Fruit fly (Drosophila melanogaster) whole organism, embryonic: ENCODE results near the gene Zn72D.
A peak's percentile ranks its signal among the peaks of the same experiment; 100 is the strongest.

Experiments used
- CG10543 ChIP-seq: fragments of 200-800 bp; sonication (Bioruptor generic); optimal IDR thresholded peaks from 3 replicates; lab custom pipeline; 2017; ENCODE audit warnings: missing biosample characterization, mild to moderate bottlenecking, missing genetic modification characterization, moderate library complexity
- CG10959 ChIP-seq: fragments of 200-800 bp; sonication (Bioruptor generic); IDR thresholded peaks from 2 replicates; pipeline ENCODE4 v1.3.6; 2022; ENCODE audit warnings: missing biosample characterization, missing genetic modification characterization
- CG11085 ChIP-seq: fragments of 200-800 bp; sonication (Bioruptor generic); IDR thresholded peaks from 2 replicates; pipeline ENCODE4 v1.3.6; 2022; ENCODE audit warnings: missing biosample characterization, missing genetic modification characterization
- CG12299 ChIP-seq: fragments of 200-800 bp; sonication (Bioruptor generic); optimal IDR thresholded peaks from 2 replicates; lab custom pipeline; 2018; ENCODE audit warnings: missing biosample characterization, mild to moderate bottlenecking, missing genetic modification characterization
- CG12942 ChIP-seq: fragments of 200-800 bp; sonication (Bioruptor generic); optimal IDR thresholded peaks from 3 replicates; lab custom pipeline; 2016; ENCODE audit warnings: missing biosample characterization, missing genetic modification characterization
- CG13775 ChIP-seq: fragments of 200-800 bp; sonication (Bioruptor generic); optimal IDR thresholded peaks from 3 replicates; lab custom pipeline; 2017; ENCODE audit warnings: missing biosample characterization, mild to moderate bottlenecking, missing genetic modification characterization
- CG14965 ChIP-seq: fragments of 200-800 bp; sonication (Bioruptor generic); optimal IDR thresholded peaks from 2 replicates; lab custom pipeline; 2016; ENCODE audit warnings: missing biosample characterization, missing genetic modification characterization, borderline replicate concordance
- CG15073 ChIP-seq: fragments of 200-800 bp; sonication (Bioruptor generic); optimal IDR thresholded peaks from 2 replicates; lab custom pipeline; 2016; ENCODE audit warnings: missing biosample characterization, missing genetic modification characterization
- CG16863 ChIP-seq: fragments of 200-800 bp; sonication (Bioruptor generic); optimal IDR thresholded peaks from 3 replicates; lab custom pipeline; 2016; ENCODE audit warnings: missing biosample characterization, missing genetic modification characterization
- CG17802 ChIP-seq: fragments of 200-800 bp; sonication (Bioruptor generic); optimal IDR thresholded peaks from 2 replicates; lab custom pipeline; 2018; ENCODE audit warnings: missing biosample characterization, mild to moderate bottlenecking, missing genetic modification characterization, moderate library complexity
- CG18476 ChIP-seq: fragments of 200-800 bp; sonication (Bioruptor generic); optimal IDR thresholded peaks from 2 replicates; lab custom pipeline; 2016; ENCODE audit warnings: missing biosample characterization, mild to moderate bottlenecking, missing genetic modification characterization
- CG33557 ChIP-seq: fragments of 200-800 bp; sonication (Bioruptor generic); optimal IDR thresholded peaks from 2 replicates; lab custom pipeline; 2019; ENCODE audit warnings: missing biosample characterization, mild to moderate bottlenecking, missing genetic modification characterization, moderate library complexity
- CG3407 ChIP-seq: fragments of 200-800 bp; sonication (Bioruptor generic); optimal IDR thresholded peaks from 2 replicates; lab custom pipeline; 2018; ENCODE audit warnings: missing biosample characterization, mild to moderate bottlenecking, missing genetic modification characterization
- CG3847 ChIP-seq: fragments of 200-800 bp; sonication (Bioruptor generic); IDR thresholded peaks from 2 replicates; pipeline ENCODE4 v1.3.6; 2022; ENCODE audit warnings: missing biosample characterization, missing genetic modification characterization
- CG4424 ChIP-seq: fragments of 200-800 bp; sonication (Bioruptor generic); optimal IDR thresholded peaks from 3 replicates; lab custom pipeline; 2016; ENCODE audit warnings: missing biosample characterization, missing genetic modification characterization
- CG4617 ChIP-seq: fragments of 200-800 bp; sonication (Bioruptor generic); optimal IDR thresholded peaks from 3 replicates; lab custom pipeline; 2016; ENCODE audit warnings: missing biosample characterization, missing genetic modification characterization, borderline replicate concordance
- CG4854 ChIP-seq: fragments of 200-800 bp; sonication (Bioruptor generic); optimal IDR thresholded peaks from 2 replicates; lab custom pipeline; 2016; ENCODE audit warnings: missing biosample characterization, missing genetic modification characterization, inconsistent platforms
- CG5953 ChIP-seq: fragments of 200-800 bp; sonication (Bioruptor generic); IDR thresholded peaks from 2 replicates; pipeline ENCODE4 v1.3.6; 2022; ENCODE audit warnings: missing biosample characterization, missing genetic modification characterization
- CG8281 ChIP-seq: fragments of 200-800 bp; sonication (Bioruptor generic); optimal IDR thresholded peaks from 2 replicates; lab custom pipeline; 2018; ENCODE audit warnings: missing biosample characterization, mild to moderate bottlenecking, missing genetic modification characterization, moderate library complexity
- CG8359 ChIP-seq: fragments of 200-800 bp; sonication (Bioruptor generic); optimal IDR thresholded peaks from 2 replicates; lab custom pipeline; 2017; ENCODE audit warnings: missing biosample characterization, mild to moderate bottlenecking, missing genetic modification characterization, borderline replicate concordance
- CG8478 ChIP-seq: fragments of >200 bp; optimal IDR thresholded peaks from 2 replicates; lab custom pipeline; 2018
- CG8765 ChIP-seq: fragments of 200-800 bp; sonication (Bioruptor generic); IDR thresholded peaks from 2 replicates; pipeline ENCODE4 v1.3.6; 2022; ENCODE audit warnings: missing biosample characterization, missing genetic modification characterization
- Fer2 ChIP-seq: fragments of 200-800 bp; sonication (Bioruptor generic); optimal IDR thresholded peaks from 2 replicates; lab custom pipeline; 2018; ENCODE audit warnings: missing biosample characterization, mild to moderate bottlenecking, missing genetic modification characterization, moderate library complexity
- GATAe ChIP-seq: fragments of 200-800 bp; sonication (Bioruptor generic); conservative IDR thresholded peaks from 2 replicates; pipeline ENCODE4 v1.3.6; 2022; ENCODE audit warnings: missing biosample characterization, missing genetic modification characterization
- HHEX ChIP-seq: fragments of 200-800 bp; sonication (Bioruptor generic); optimal IDR thresholded peaks from 3 replicates; lab custom pipeline; 2017; ENCODE audit warnings: missing biosample characterization, mild to moderate bottlenecking, missing genetic modification characterization, missing genetic modification reagents
- Hmx ChIP-seq: fragments of 200-800 bp; sonication (Bioruptor generic); optimal IDR thresholded peaks from 2 replicates; lab custom pipeline; 2016; ENCODE audit warnings: missing biosample characterization, missing genetic modification characterization
- Lim3 ChIP-seq: fragments of 200-800 bp; sonication (Bioruptor generic); IDR thresholded peaks from 2 replicates; pipeline ENCODE4 v1.3.6; 2022; ENCODE audit warnings: missing biosample characterization, missing genetic modification characterization
- MBD-R2 ChIP-seq: fragments of 200-800 bp; sonication (Bioruptor generic); IDR thresholded peaks from 2 replicates; pipeline ENCODE4 v1.3.6; 2022; ENCODE audit warnings: missing biosample characterization, missing genetic modification characterization
- NC2β ChIP-seq: fragments of 200-800 bp; sonication (Bioruptor generic); optimal IDR thresholded peaks from 2 replicates; lab custom pipeline; 2016; ENCODE audit warnings: missing biosample characterization, missing genetic modification characterization
- Usf ChIP-seq: fragments of 200-800 bp; sonication (Bioruptor generic); optimal IDR thresholded peaks from 2 replicates; lab custom pipeline; 2017; ENCODE audit warnings: missing genotype, missing biosample characterization, missing genetic modification characterization
- Xbp1 ChIP-seq: fragments of 200-800 bp; sonication (Bioruptor generic); optimal IDR thresholded peaks from 3 replicates; lab custom pipeline; 2016; ENCODE audit warnings: missing biosample characterization, mild to moderate bottlenecking, missing genetic modification characterization
- ap ChIP-seq: fragments of 200-800 bp; sonication (Bioruptor generic); IDR thresholded peaks from 2 replicates; pipeline ENCODE4 v1.3.6; 2022; ENCODE audit warnings: missing biosample characterization, missing genetic modification characterization
- ara ChIP-seq: fragments of 200-800 bp; sonication (Bioruptor generic); IDR thresholded peaks from 2 replicates; pipeline ENCODE4 v1.3.6; 2022; ENCODE audit warnings: missing biosample characterization, missing genetic modification characterization
- bab2 ChIP-seq: fragments of 200-800 bp; sonication (Bioruptor generic); optimal IDR thresholded peaks from 2 replicates; lab custom pipeline; 2016; ENCODE audit warnings: missing biosample characterization, missing genetic modification characterization
- bowl ChIP-seq: fragments of 200-800 bp; sonication (Bioruptor generic); IDR thresholded peaks from 2 replicates; pipeline ENCODE4 v1.3.6; 2022; ENCODE audit warnings: missing biosample characterization, missing genetic modification characterization
- crc ChIP-seq: fragments of 200-800 bp; sonication (Bioruptor generic); optimal IDR thresholded peaks from 2 replicates; lab custom pipeline; 2016; ENCODE audit warnings: missing biosample characterization, missing genetic modification characterization
- dan ChIP-seq: fragments of 200-800 bp; sonication (Bioruptor generic); IDR thresholded peaks from 2 replicates; pipeline ENCODE4 v1.3.6; 2022; ENCODE audit warnings: missing biosample characterization, missing genetic modification characterization
- dati ChIP-seq: fragments of 200-800 bp; sonication (Bioruptor generic); IDR thresholded peaks from 2 replicates; pipeline ENCODE4 v1.3.6; 2022; ENCODE audit warnings: missing biosample characterization, missing genetic modification characterization
- dmrt11E ChIP-seq: fragments of 200-800 bp; sonication (Bioruptor generic); optimal IDR thresholded peaks from 3 replicates; lab custom pipeline; 2018; ENCODE audit warnings: missing biosample characterization, mild to moderate bottlenecking, missing genetic modification characterization, moderate library complexity
- eve ChIP-seq, 2 experiments: fragments of >200 bp; optimal IDR thresholded peaks; 2 replicates each; lab custom pipeline; 2017; ENCODE audit warnings: missing biosample characterization in 2 of 2, missing genetic modification characterization in 2 of 2
- exex ChIP-seq: fragments of 200-800 bp; sonication (Bioruptor generic); optimal IDR thresholded peaks from 4 replicates; lab custom pipeline; 2018; ENCODE audit warnings: missing biosample characterization, mild to moderate bottlenecking, missing genetic modification characterization, moderate library complexity
- gro ChIP-seq: fragments of 200-800 bp; sonication (Bioruptor generic); optimal IDR thresholded peaks from 2 replicates; lab custom pipeline; 2016; ENCODE audit warnings: missing biosample characterization, missing genetic modification characterization
- gt ChIP-seq: fragments of 200-800 bp; sonication (Bioruptor generic); IDR thresholded peaks from 2 replicates; pipeline ENCODE4 v1.3.6; 2022; ENCODE audit warnings: missing biosample characterization, missing genetic modification characterization
- ham ChIP-seq: fragments of 200-800 bp; sonication (Bioruptor generic); IDR thresholded peaks from 2 replicates; pipeline ENCODE4 v1.3.6; 2022; ENCODE audit warnings: missing biosample characterization, missing genetic modification characterization
- lbe ChIP-seq: fragments of 200-800 bp; sonication (Bioruptor generic); optimal IDR thresholded peaks from 2 replicates; lab custom pipeline; 2016; ENCODE audit warnings: missing biosample characterization, mild to moderate bottlenecking, missing genetic modification characterization
- nom ChIP-seq: fragments of 200-800 bp; sonication (Bioruptor generic); optimal IDR thresholded peaks from 2 replicates; lab custom pipeline; 2017; ENCODE audit warnings: missing biosample characterization, missing genetic modification characterization, mild to moderate bottlenecking, moderate library complexity, missing genetic modification reagents
- peb ChIP-seq: fragments of 200-800 bp; sonication (Bioruptor generic); IDR thresholded peaks from 2 replicates; pipeline ENCODE4 v1.3.6; 2022; ENCODE audit warnings: missing biosample characterization, missing genetic modification characterization
- prd ChIP-seq, 3 experiments: fragments of >200 bp in 2 of 3; fragments of 200-800 bp in 1 of 3; sonication (Bioruptor generic) in 1 of 3; optimal IDR thresholded peaks in 2 of 3; IDR thresholded peaks in 1 of 3; 2 replicates in 2 of 3; 3 replicates in 1 of 3; pipeline versions ENCODE4 v1.3.6 to Lab custom; 2017 to 2022; ENCODE audit warnings: missing biosample characterization in 1 of 3, missing genetic modification characterization in 1 of 3
- seq ChIP-seq: fragments of 200-800 bp; sonication (Bioruptor generic); IDR thresholded peaks from 2 replicates; pipeline ENCODE4 v1.3.6; 2022; ENCODE audit warnings: missing biosample characterization, missing genetic modification characterization
- sim ChIP-seq: fragments of 200-800 bp; sonication (Bioruptor generic); IDR thresholded peaks from 2 replicates; pipeline ENCODE4 v1.3.6; 2022; ENCODE audit warnings: missing biosample characterization, missing genetic modification characterization
- so ChIP-seq: fragments of 200-800 bp; sonication (Bioruptor generic); IDR thresholded peaks from 3 replicates; pipeline ENCODE4 v1.3.6; 2022; ENCODE audit warnings: missing biosample characterization, missing genetic modification characterization

Zn72D gene

dm6 chr3L:16087323-16087816, 25.1 kb downstream of the Zn72D start, which contains the start of gene Tasp1 (continued):
- TF ChIP-seq CG4617 (GFP tag; lab: Kevin White, UChicago) = peak; percentile 75
- no peak for TF ChIP-seq nom (GFP tag; lab: Kevin White, UChicago)
- no peak for TF ChIP-seq gt (GFP tag; lab: Robert Waterston, UW)
- no peak for TF ChIP-seq prd (optimal IDR thresholded peaks at IDR 0.05; lab: Kevin White, UChicago)
- peak; percentile 66; the same call in 2 of the 3 replicates for TF ChIP-seq prd (GFP tag; IDR thresholded peaks at IDR 0.05; lab: Robert Waterston, UW)
- no peak for TF ChIP-seq CG4854 (GFP tag; lab: Kevin White, UChicago)
- TF ChIP-seq Xbp1 = peak; percentile 66
- TF ChIP-seq Usf (GFP tag; lab: Kevin White, UChicago) = no peak
- no peak for TF ChIP-seq CG3407 (GFP tag; lab: Kevin White, UChicago)
- peak; percentile 38; the same call in 1 of the 2 replicates for TF ChIP-seq ap
- peak; percentile 12 for TF ChIP-seq CG12942 (GFP tag; lab: Kevin White, UChicago)
- peak; percentile 49 for TF ChIP-seq CG13775
- peak; percentile 61; the same call in 1 of the 3 replicates for TF ChIP-seq so (GFP tag; lab: Robert Waterston, UW)
- TF ChIP-seq HHEX (GFP tag; lab: Kevin White, UChicago) = peak; percentile 5
- no peak for TF ChIP-seq crc (GFP tag; lab: Kevin White, UChicago)
- TF ChIP-seq CG11085 (GFP tag; lab: Robert Waterston, UW) = no peak; the same call in 1 of the 2 replicates
- TF ChIP-seq CG15073 (GFP tag; lab: Kevin White, UChicago) = no peak
- TF ChIP-seq exex = no peak
- peak; percentile 96 for TF ChIP-seq MBD-R2 (GFP tag; lab: Robert Waterston, UW)
- TF ChIP-seq CG17802 (tag; lab: Kevin White, UChicago) = no peak
- TF ChIP-seq Fer2 = peak; percentile 10
- TF ChIP-seq sim (GFP tag; lab: Robert Waterston, UW) = peak; percentile 54; the same call in 1 of the 2 replicates
- TF ChIP-seq eve (GFP tag; optimal IDR thresholded peaks at IDR 0.05; lab: Kevin White, UChicago) = no peak
- TF ChIP-seq seq (GFP tag; lab: Robert Waterston, UW) = no peak
- peak; percentile 5 for TF ChIP-seq gro (GFP tag; lab: Kevin White, UChicago)
- no peak for TF ChIP-seq CG10543 (GFP tag; lab: Kevin White, UChicago)
- TF ChIP-seq CG12299 (tag; lab: Kevin White, UChicago) = peak; percentile 32
- TF ChIP-seq Hmx = no peak
- no peak for TF ChIP-seq ham (GFP tag; lab: Robert Waterston, UW)
- TF ChIP-seq CG8478 = no peak
- TF ChIP-seq dmrt11E (tag; lab: Kevin White, UChicago) = peak; percentile 70
- peak; percentile 20 for TF ChIP-seq CG8281 (tag; lab: Kevin White, UChicago)
- TF ChIP-seq CG10959 (GFP tag; lab: Robert Waterston, UW) = 0 out of 2 replicates have a peak, but pooled peaks have one; percentile 6
- no peak for TF ChIP-seq lbe (GFP tag; lab: Kevin White, UChicago)
- no peak for TF ChIP-seq CG8359 (GFP tag; lab: Kevin White, UChicago)
- TF ChIP-seq ara (GFP tag; lab: Robert Waterston, UW) = 0 out of 2 replicates have a peak, but pooled peaks have one; percentile 12
- peak; percentile 56 for TF ChIP-seq CG3847 (GFP tag; lab: Robert Waterston, UW)
- peak; percentile 62 for TF ChIP-seq CG4424 (GFP tag; lab: Kevin White, UChicago)
- no peak for TF ChIP-seq CG14965 (GFP tag; lab: Kevin White, UChicago)
- no peak for TF ChIP-seq NC2β (GFP tag; lab: Kevin White, UChicago)
- TF ChIP-seq CG16863 (GFP tag; lab: Kevin White, UChicago) = no peak
- no peak for TF ChIP-seq dati (GFP tag; lab: Robert Waterston, UW)
- no peak for TF ChIP-seq bowl (GFP tag; lab: Robert Waterston, UW)
- no peak for TF ChIP-seq Lim3 (GFP tag; lab: Robert Waterston, UW)
- no peak for TF ChIP-seq CG5953 (GFP tag; lab: Robert Waterston, UW)
- TF ChIP-seq CG18476 (GFP tag; lab: Kevin White, UChicago) = peak; percentile 35
- TF ChIP-seq CG8765 (GFP tag; lab: Robert Waterston, UW) = no peak
- TF ChIP-seq CG33557 = peak; percentile 18
- no peak for TF ChIP-seq GATAe (GFP tag; lab: Robert Waterston, UW)
- TF ChIP-seq bab2 = no peak
- no peak for TF ChIP-seq dan (GFP tag; lab: Robert Waterston, UW)
- 0 out of 2 replicates have a peak, but pooled peaks have one; percentile 24 for TF ChIP-seq peb (GFP tag; lab: Robert Waterston, UW)
